Worm (Caenorhabditis elegans): ENCODE results near the gene T13B5.9.

- TF ChIP-seq hlh-30 (tag; optimal IDR thresholded peaks at IDR 0.05; ENCODE audit: insufficient read depth) (no peak), ceh-45 (GFP tag; IDR thresholded peaks at IDR 0.05) (no peak), Y22D7AL.16 (tag; optimal IDR thresholded peaks at IDR 0.05) (no peak), dmd-4 (tag; optimal IDR thresholded peaks at IDR 0.05; ENCODE audit: borderline replicate concordance) (no peak)
Measured at ce11 chrII:1126472-1126871, 22.2 kb upstream of the T13B5.9 start.

Measured in whole organism, late embryonic.